Fruit fly (Drosophila melanogaster) whole organism, pupa: ENCODE results near the gene mei-218.
A peak's percentile ranks its signal among the peaks of the same experiment; 100 is the strongest.

ENCODE experiments used
- CG10348 ChIP-seq: fragments of 200-800 bp; sonication (Bioruptor generic); IDR thresholded peaks from 2 replicates; pipeline ENCODE4 v1.3.6; 2022; ENCODE audit warnings: missing biosample characterization, missing genetic modification characterization
- CG12605 ChIP-seq: fragments of 200-800 bp; sonication (Bioruptor generic); IDR thresholded peaks from 2 replicates; pipeline ENCODE4 v1.3.6; 2022; ENCODE audit warnings: missing biosample characterization, missing genetic modification characterization
- CG13204 ChIP-seq: fragments of 200-800 bp; sonication (Bioruptor generic); optimal IDR thresholded peaks from 2 replicates; lab custom pipeline; 2018; ENCODE audit warnings: missing biosample characterization, mild to moderate bottlenecking, missing genetic modification characterization, moderate library complexity
- CG14655 ChIP-seq: fragments of 200-800 bp; sonication (Bioruptor generic); optimal IDR thresholded peaks from 3 replicates; lab custom pipeline; 2017; ENCODE audit warnings: mild to moderate bottlenecking, missing biosample characterization, missing genetic modification reagents, missing genetic modification characterization
- CG15710 ChIP-seq: fragments of 200-800 bp; sonication (Bioruptor generic); optimal IDR thresholded peaks from 2 replicates; lab custom pipeline; 2018; ENCODE audit warnings: missing biosample characterization, mild to moderate bottlenecking, missing genetic modification characterization, moderate library complexity
- CG17806 ChIP-seq: fragments of 200-800 bp; sonication (Bioruptor generic); optimal IDR thresholded peaks from 2 replicates; lab custom pipeline; 2018; ENCODE audit warnings: missing biosample characterization, mild to moderate bottlenecking, missing genetic modification characterization, moderate library complexity
- CG32121 ChIP-seq: fragments of 200-800 bp; sonication (Bioruptor generic); IDR thresholded peaks from 2 replicates; pipeline ENCODE4 v1.3.6; 2022; ENCODE audit warnings: missing biosample characterization, missing genetic modification characterization
- CG34367 ChIP-seq: fragments of 200-800 bp; sonication (Bioruptor generic); optimal IDR thresholded peaks from 2 replicates; lab custom pipeline; 2018; ENCODE audit warnings: missing biosample characterization, mild to moderate bottlenecking, missing genetic modification characterization
- CG4496 ChIP-seq: fragments of 200-800 bp; sonication (Bioruptor generic); IDR thresholded peaks from 3 replicates; pipeline ENCODE4 v1.3.6; 2022; ENCODE audit warnings: missing biosample characterization, missing genetic modification characterization
- CG8159 ChIP-seq: fragments of 200-800 bp; sonication (Bioruptor generic); optimal IDR thresholded peaks from 3 replicates; lab custom pipeline; 2018; ENCODE audit warnings: missing biosample characterization, mild to moderate bottlenecking, missing genetic modification characterization, moderate library complexity
- CG8301 ChIP-seq: fragments of 200-800 bp; sonication (Bioruptor generic); optimal IDR thresholded peaks from 2 replicates; lab custom pipeline; 2018; ENCODE audit warnings: missing biosample characterization, mild to moderate bottlenecking, missing genetic modification characterization
- CG9948 ChIP-seq: fragments of 200-800 bp; sonication (Bioruptor generic); optimal IDR thresholded peaks from 2 replicates; lab custom pipeline; 2018; ENCODE audit warnings: missing biosample characterization, mild to moderate bottlenecking, missing genetic modification characterization, moderate library complexity
- D1 ChIP-seq: fragments of 200-800 bp; sonication (Bioruptor generic); optimal IDR thresholded peaks from 2 replicates; lab custom pipeline; 2018; ENCODE audit warnings: missing biosample characterization, mild to moderate bottlenecking, missing genetic modification characterization, moderate library complexity
- EcR ChIP-seq: fragments of 200-800 bp; sonication (Bioruptor generic); optimal IDR thresholded peaks from 3 replicates; lab custom pipeline; 2019; ENCODE audit warnings: missing biosample characterization, missing genetic modification characterization, mild to moderate bottlenecking, moderate library complexity, missing genetic modification reagents
- Ets98B ChIP-seq: fragments of 200-800 bp; sonication (Bioruptor generic); IDR thresholded peaks from 2 replicates; pipeline ENCODE4 v1.3.6; 2022; ENCODE audit warnings: missing biosample characterization, missing genetic modification characterization
- Pif1A ChIP-seq: fragments of 200-800 bp; sonication (Bioruptor generic); optimal IDR thresholded peaks from 3 replicates; lab custom pipeline; 2016; ENCODE audit warnings: missing biosample characterization, missing genetic modification characterization
- Pif1B ChIP-seq: fragments of 200-800 bp; sonication (Bioruptor generic); optimal IDR thresholded peaks from 3 replicates; lab custom pipeline; 2016; ENCODE audit warnings: missing biosample characterization, missing genetic modification characterization
- Snoo ChIP-seq: fragments of 200-800 bp; sonication (Bioruptor generic); optimal IDR thresholded peaks from 3 replicates; lab custom pipeline; 2017; ENCODE audit warnings: missing biosample characterization, mild to moderate bottlenecking, missing genetic modification characterization, inconsistent platforms
- fd96Ca ChIP-seq: fragments of 200-800 bp; sonication (Bioruptor generic); IDR thresholded peaks from 3 replicates; pipeline ENCODE4 v1.3.6; 2022; ENCODE audit warnings: missing biosample characterization, missing genetic modification characterization
- gl ChIP-seq: fragments of 200-800 bp; sonication (Bioruptor generic); optimal IDR thresholded peaks from 2 replicates; lab custom pipeline; 2018; ENCODE audit warnings: missing biosample characterization, mild to moderate bottlenecking, missing genetic modification characterization
- rn ChIP-seq: fragments of 200-800 bp; sonication (Bioruptor generic); IDR thresholded peaks from 2 replicates; pipeline ENCODE4 v1.3.6; 2022; ENCODE audit warnings: missing biosample characterization, missing genetic modification characterization

mei-218 gene

dm6 chrX:17142940-17143534 is at the start of gene mei-218, which contains the start of gene mei-217:
mei-218 (minus strand) TSS chrX:17142990.
mei-217 (minus strand) TSS chrX:17142990.
- TF ChIP-seq CG13204 = no peak
- no peak for TF ChIP-seq CG14655
- no peak for TF ChIP-seq rn (GFP tag; lab: Robert Waterston, UW)
- TF ChIP-seq CG10348 (GFP tag; lab: Robert Waterston, UW) = no peak
- TF ChIP-seq CG15710 (tag; lab: Kevin White, UChicago) = no peak
- no peak for TF ChIP-seq gl (tag; lab: Kevin White, UChicago)
- TF ChIP-seq CG8159 (tag; lab: Kevin White, UChicago) = no peak
- TF ChIP-seq CG12605 (GFP tag; lab: Robert Waterston, UW) = no peak
- no peak for TF ChIP-seq Pif1A
- TF ChIP-seq D1 (tag; lab: Kevin White, UChicago) = no peak
- no peak for TF ChIP-seq Pif1B (GFP tag; lab: Kevin White, UChicago)
- TF ChIP-seq CG8301 (tag; lab: Kevin White, UChicago) = no peak
- TF ChIP-seq, all 21 proteins: peak for 0

- no peak for TF ChIP-seq CG4496 (GFP tag; lab: Robert Waterston, UW)
- TF ChIP-seq fd96Ca (GFP tag; lab: Robert Waterston, UW) = no peak
- no peak for TF ChIP-seq CG10348 (GFP tag; lab: Robert Waterston, UW)
- TF ChIP-seq CG34367 (tag; lab: Kevin White, UChicago) = no peak
- TF ChIP-seq EcR (GFP tag; lab: Kevin White, UChicago) = no peak
- TF ChIP-seq rn (GFP tag; lab: Robert Waterston, UW) = no peak
- no peak for TF ChIP-seq CG8159 (tag; lab: Kevin White, UChicago)
- TF ChIP-seq Snoo = no peak
- no peak for TF ChIP-seq CG13204
- no peak for TF ChIP-seq D1 (tag; lab: Kevin White, UChicago)
- no peak for TF ChIP-seq CG32121
- TF ChIP-seq Pif1A = no peak
- no peak for TF ChIP-seq CG8301 (tag; lab: Kevin White, UChicago)
- no peak for TF ChIP-seq CG14655
- TF ChIP-seq CG9948 (tag; lab: Kevin White, UChicago) = no peak
- TF ChIP-seq CG12605 (GFP tag; lab: Robert Waterston, UW) = no peak
- no peak for TF ChIP-seq Pif1B (GFP tag; lab: Kevin White, UChicago)
- no peak for TF ChIP-seq gl (tag; lab: Kevin White, UChicago)
Observed at dm6 chrX:17188167-17188566, 45.4 kb upstream of the mei-218 start.

- TF ChIP-seq CG17806 (tag; lab: Kevin White, UChicago) (peak; percentile 20), EcR (GFP tag; lab: Kevin White, UChicago) (no peak), CG14655 (peak; percentile 12), Ets98B (GFP tag; lab: Robert Waterston, UW) (peak; percentile 54), D1 (tag; lab: Kevin White, UChicago) (no peak), CG9948 (tag; lab: Kevin White, UChicago) (peak; percentile 4), Pif1A (peak; percentile 30), CG13204 (no peak), CG15710 (tag; lab: Kevin White, UChicago) (no peak), CG8159 (tag; lab: Kevin White, UChicago) (no peak), CG4496 (GFP tag; lab: Robert Waterston, UW) (peak; percentile 73), rn (GFP tag; lab: Robert Waterston, UW) (no peak), CG12605 (GFP tag; lab: Robert Waterston, UW) (0 out of 2 replicates have a peak, but pooled peaks have one; percentile 36), gl (tag; lab: Kevin White, UChicago) (no peak), fd96Ca (GFP tag; lab: Robert Waterston, UW) (0 out of 3 replicates have a peak, but pooled peaks have one; percentile 28), CG10348 (GFP tag; lab: Robert Waterston, UW) (no peak), Snoo (no peak), CG32121 (peak; percentile 57; the same call in 1 of the 2 replicates), CG34367 (tag; lab: Kevin White, UChicago) (no peak), Pif1B (GFP tag; lab: Kevin White, UChicago) (peak; percentile 2), CG8301 (tag; lab: Kevin White, UChicago) (peak; percentile 20)
- TF ChIP-seq, all 21 proteins: peak for 11
Observed at dm6 chrX:17187495-17187894, 44.7 kb upstream of the mei-218 start.

dm6 chrX:17186432-17186831 is 43.6 kb upstream of the mei-218 start:
- TF ChIP-seq CG12605 (GFP tag; lab: Robert Waterston, UW) (no peak), CG9948 (tag; lab: Kevin White, UChicago) (no peak), Snoo (no peak), CG4496 (GFP tag; lab: Robert Waterston, UW) (no peak), fd96Ca (GFP tag; lab: Robert Waterston, UW) (no peak), CG8301 (tag; lab: Kevin White, UChicago) (no peak), Pif1B (GFP tag; lab: Kevin White, UChicago) (no peak), Pif1A (no peak), EcR (GFP tag; lab: Kevin White, UChicago) (no peak), CG8159 (tag; lab: Kevin White, UChicago) (no peak), CG13204 (no peak), CG15710 (tag; lab: Kevin White, UChicago) (no peak), D1 (tag; lab: Kevin White, UChicago) (no peak), gl (tag; lab: Kevin White, UChicago) (no peak), CG14655 (no peak), Ets98B (GFP tag; lab: Robert Waterston, UW) (no peak), CG34367 (tag; lab: Kevin White, UChicago) (no peak), rn (GFP tag; lab: Robert Waterston, UW) (no peak), CG32121 (no peak)

- TF ChIP-seq CG9948 (tag; lab: Kevin White, UChicago) (no peak), CG8301 (tag; lab: Kevin White, UChicago) (no peak), EcR (GFP tag; lab: Kevin White, UChicago) (no peak), Ets98B (GFP tag; lab: Robert Waterston, UW) (no peak), CG12605 (GFP tag; lab: Robert Waterston, UW) (no peak), CG4496 (GFP tag; lab: Robert Waterston, UW) (no peak)
Observed at dm6 chrX:17183486-17183885, 40.7 kb upstream of the mei-218 start.
